Worm (Caenorhabditis elegans) whole organism, L2 larva: ENCODE results near the gene F56C3.10.

Source experiments
- ZK546.5 ChIP-seq: sonication (generic microtip); optimal IDR thresholded peaks from 2 replicates; lab custom pipeline; 2017; ENCODE audit warnings: missing biosample characterization, missing genetic modification characterization
- ama-1 ChIP-seq: fragments of 150-350 bp; optimal IDR thresholded peaks from 2 replicates; lab custom pipeline; 2018; ENCODE audit warnings: inconsistent platforms
- ceh-16 ChIP-seq: fragments of 150-350 bp; optimal IDR thresholded peaks from 2 replicates; lab custom pipeline; 2014; ENCODE audit warnings: missing biosample characterization, missing genetic modification characterization
- egl-27 ChIP-seq: sonication (generic microtip); optimal IDR thresholded peaks from 3 replicates; lab custom pipeline; 2017; ENCODE audit warnings: missing biosample characterization, missing genetic modification reagents, missing genetic modification characterization
- lin-11 ChIP-seq: fragments of 150-350 bp; sonication (generic microtip); optimal IDR thresholded peaks from 2 replicates; lab custom pipeline; 2014; ENCODE audit warnings: missing biosample characterization, missing genetic modification characterization, inconsistent platforms, mixed read lengths
- lin-39 ChIP-seq: fragments of 150-350 bp; optimal IDR thresholded peaks from 2 replicates; lab custom pipeline; 2014; ENCODE audit warnings: missing biosample characterization, missing genetic modification reagents, missing genetic modification characterization
- mdl-1 ChIP-seq, 2 experiments: fragments of 150-350 bp in 1 of 2; sonication (generic microtip) in 1 of 2; optimal IDR thresholded peaks; 2 replicates each; lab custom pipeline; 2017; ENCODE audit warnings: missing biosample characterization in 2 of 2, missing genetic modification characterization in 2 of 2
- nhr-12 ChIP-seq: fragments of 150-350 bp; optimal IDR thresholded peaks from 2 replicates; lab custom pipeline; 2014; ENCODE audit warnings: missing biosample characterization, missing genetic modification characterization
- nhr-237 ChIP-seq: fragments of 150-350 bp; optimal IDR thresholded peaks from 2 replicates; lab custom pipeline; 2014; ENCODE audit warnings: missing biosample characterization, missing genetic modification characterization
- nhr-6 ChIP-seq: fragments of 150-350 bp; optimal IDR thresholded peaks from 2 replicates; lab custom pipeline; 2014; ENCODE audit warnings: missing biosample characterization, missing genetic modification characterization
- skn-1 ChIP-seq: sonication (generic microtip); optimal IDR thresholded peaks from 2 replicates; lab custom pipeline; 2017; ENCODE audit warnings: missing biosample characterization, missing genetic modification characterization
- snpc-4 ChIP-seq: fragments of 150-350 bp; optimal IDR thresholded peaks from 2 replicates; lab custom pipeline; 2014; ENCODE audit warnings: missing biosample characterization, missing genetic modification characterization
- unc-55 ChIP-seq: fragments of 150-350 bp; sonication (generic microtip); optimal IDR thresholded peaks from 3 replicates; lab custom pipeline; 2014; ENCODE audit warnings: missing biosample characterization, missing genetic modification reagents, missing genetic modification characterization

DNA sequence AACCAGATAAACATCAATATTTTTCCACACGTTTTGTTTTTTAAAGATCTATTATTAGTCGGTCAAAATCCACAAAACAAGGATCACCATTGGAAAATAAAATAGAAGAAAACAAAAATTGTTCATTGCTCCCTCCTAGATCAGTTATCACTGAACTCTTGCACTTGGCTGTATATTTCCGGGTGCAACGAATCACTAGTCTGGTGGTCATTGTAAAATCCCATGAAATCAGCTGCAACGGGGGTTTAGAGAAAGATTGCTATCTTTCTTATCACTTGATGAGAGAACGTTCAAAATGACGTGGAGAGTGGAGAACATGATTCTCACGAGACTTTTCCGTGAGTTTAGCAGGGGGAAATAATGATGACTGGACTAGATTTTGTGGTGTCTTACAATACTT lies 14.3 kb upstream of the F56C3.10 start:
- TF ChIP-seq unc-55 (GFP tag; lab: Kevin White, UChicago) = no peak
- TF ChIP-seq nhr-237 = no peak
- TF ChIP-seq ama-1 (lab: Kevin White, UChicago) = no peak
- TF ChIP-seq mdl-1 (tag; optimal IDR thresholded peaks at IDR 0.05; lab: Kevin White, UChicago) = no peak
- TF ChIP-seq ZK546.5 = no peak
- TF ChIP-seq lin-39 (tag; lab: Kevin White, UChicago) = no peak
- TF ChIP-seq nhr-6 (tag; lab: Kevin White, UChicago) = no peak
- TF ChIP-seq snpc-4 (tag; lab: Kevin White, UChicago) = no peak
- no peak for TF ChIP-seq nhr-12
- TF ChIP-seq lin-11 (tag; lab: Kevin White, UChicago) = no peak
- no peak for TF ChIP-seq ceh-16 (tag; lab: Kevin White, UChicago)
- peak; percentile 49 for TF ChIP-seq egl-27 (tag; lab: Kevin White, UChicago)
- TF ChIP-seq skn-1 (tag; lab: Kevin White, UChicago) = no peak
